Worm (Caenorhabditis elegans) whole organism, L1 larva: Measurements from ENCODE around the gene lec-9.
A peak's percentile ranks its signal among the peaks of the same experiment; 100 is the strongest.

Experiments used
- C16A3.4 ChIP-seq: fragments of 150-350 bp; optimal IDR thresholded peaks from 2 replicates; lab custom pipeline; 2014; ENCODE audit warnings: missing biosample characterization, missing genetic modification characterization
- F16B12.6 ChIP-seq: fragments of 150-350 bp; optimal IDR thresholded peaks from 2 replicates; lab custom pipeline; 2014; ENCODE audit warnings: missing biosample characterization, missing genetic modification characterization
- Y116A8C.19 ChIP-seq: sonication (generic microtip); optimal IDR thresholded peaks from 2 replicates; lab custom pipeline; 2016; ENCODE audit warnings: missing compliant biosample characterization, missing genetic modification characterization, borderline replicate concordance
- alr-1 ChIP-seq: fragments of 200-800 bp; sonication (Bioruptor generic); optimal IDR thresholded peaks from 2 replicates; lab custom pipeline; 2018; ENCODE audit warnings: borderline replicate concordance, mild to moderate bottlenecking, missing genetic modification characterization, missing compliant biosample characterization
- aly-2 ChIP-seq: fragments of 150-350 bp; optimal IDR thresholded peaks from 2 replicates; lab custom pipeline; 2014; ENCODE audit warnings: missing biosample characterization, missing genetic modification characterization
- ama-1 ChIP-seq: fragments of 150-350 bp; optimal IDR thresholded peaks from 2 replicates; lab custom pipeline; 2014
- blmp-1 ChIP-seq: fragments of 150-350 bp; optimal IDR thresholded peaks from 2 replicates; lab custom pipeline; 2014; ENCODE audit warnings: missing biosample characterization, missing genetic modification characterization
- ceh-8 ChIP-seq: fragments of 200-800 bp; sonication (Bioruptor generic); optimal IDR thresholded peaks from 2 replicates; lab custom pipeline; 2018; ENCODE audit warnings: mild to moderate bottlenecking, missing genetic modification characterization, moderate library complexity, missing compliant biosample characterization
- ceh-82 ChIP-seq, 3 experiments: fragments of 150-350 bp in 1 of 3; sonication (generic microtip) in 2 of 3; optimal IDR thresholded peaks; 2 replicates each; lab custom pipeline; 2014 to 2017; ENCODE audit warnings: missing biosample characterization in 3 of 3, missing genetic modification characterization in 3 of 3
- ceh-88 ChIP-seq: fragments of 200-800 bp; sonication (Bioruptor generic); IDR thresholded peaks from 2 replicates; pipeline ENCODE4 v1.3.6; 2022; ENCODE audit warnings: missing genetic modification characterization, missing compliant biosample characterization
- ceh-90 ChIP-seq: sonication (generic microtip); optimal IDR thresholded peaks from 2 replicates; lab custom pipeline; 2016; ENCODE audit warnings: missing genetic modification characterization, missing compliant biosample characterization
- dpl-1 ChIP-seq, 3 experiments: fragments of 150-350 bp in 2 of 3; sonication (generic microtip) in 1 of 3; optimal IDR thresholded peaks; 2 replicates each; lab custom pipeline; 2014 to 2017; ENCODE audit warnings: missing biosample characterization in 3 of 3, missing genetic modification characterization in 3 of 3, missing genetic modification reagents in 3 of 3
- dsc-1 ChIP-seq: sonication (generic microtip); optimal IDR thresholded peaks from 2 replicates; lab custom pipeline; 2016; ENCODE audit warnings: mild to moderate bottlenecking, missing genetic modification characterization, missing compliant biosample characterization
- elt-2 ChIP-seq: sonication (generic microtip); optimal IDR thresholded peaks from 2 replicates; lab custom pipeline; 2016; ENCODE audit warnings: missing genetic modification characterization, mild to moderate bottlenecking, inconsistent platforms, missing compliant biosample characterization, missing genetic modification reagents
- elt-3 ChIP-seq, 6 experiments: fragments of 150-350 bp in 1 of 6; sonication (generic microtip); optimal IDR thresholded peaks; 2 replicates each; lab custom pipeline; 2017 to 2018; ENCODE audit warnings: missing biosample characterization in 6 of 6, missing genetic modification characterization in 6 of 6, inconsistent platforms in 1 of 6
- fkh-10 ChIP-seq: sonication (generic microtip); optimal IDR thresholded peaks from 2 replicates; lab custom pipeline; 2017; ENCODE audit warnings: missing biosample characterization, missing genetic modification reagents, missing genetic modification characterization
- fkh-4 ChIP-seq: sonication (generic microtip); optimal IDR thresholded peaks from 2 replicates; lab custom pipeline; 2016; ENCODE audit warnings: missing compliant biosample characterization, missing genetic modification characterization, borderline replicate concordance
- fos-1 ChIP-seq: fragments of 150-350 bp; optimal IDR thresholded peaks from 2 replicates; lab custom pipeline; 2014; ENCODE audit warnings: missing biosample characterization, missing genetic modification characterization
- grh-1 ChIP-seq: fragments of 200-800 bp; sonication (Bioruptor generic); IDR thresholded peaks from 2 replicates; pipeline ENCODE4 v1.3.6; 2022; ENCODE audit warnings: missing genetic modification reagents, missing genetic modification characterization, missing compliant biosample characterization
- hlh-17 ChIP-seq: fragments of 200-800 bp; sonication (Bioruptor generic); optimal IDR thresholded peaks from 2 replicates; lab custom pipeline; 2018; ENCODE audit warnings: missing genetic modification characterization, mild to moderate bottlenecking, missing compliant biosample characterization, moderate library complexity, borderline replicate concordance
- hlh-4 ChIP-seq: sonication (generic microtip); optimal IDR thresholded peaks from 2 replicates; lab custom pipeline; 2016; ENCODE audit warnings: mild to moderate bottlenecking, missing genetic modification characterization, missing compliant biosample characterization
- hpl-2 ChIP-seq: fragments of 150-350 bp; optimal IDR thresholded peaks from 2 replicates; lab custom pipeline; 2014; ENCODE audit warnings: missing biosample characterization, missing genetic modification reagents, missing genetic modification characterization
- isw-1 ChIP-seq: fragments of 200-800 bp; sonication (Bioruptor generic); IDR thresholded peaks from 2 replicates; pipeline ENCODE4 v1.3.6; 2022; ENCODE audit warnings: missing genetic modification characterization, missing compliant biosample characterization
- jun-1 ChIP-seq: fragments of 150-350 bp; optimal IDR thresholded peaks from 2 replicates; lab custom pipeline; 2014; ENCODE audit warnings: missing biosample characterization, missing genetic modification reagents, missing genetic modification characterization
- lin-13 ChIP-seq: fragments of 150-350 bp; optimal IDR thresholded peaks from 2 replicates; lab custom pipeline; 2014; ENCODE audit warnings: missing biosample characterization, missing genetic modification reagents, missing genetic modification characterization
- lin-14 ChIP-seq: fragments of 200-800 bp; sonication (Bioruptor generic); optimal IDR thresholded peaks from 2 replicates; lab custom pipeline; 2018; ENCODE audit warnings: mild to moderate bottlenecking, missing genetic modification characterization, moderate library complexity, missing compliant biosample characterization
- lin-35 ChIP-seq, 2 experiments: fragments of 150-350 bp; optimal IDR thresholded peaks; 2 replicates each; lab custom pipeline; 2014; ENCODE audit warnings: missing biosample characterization in 2 of 2, missing genetic modification characterization in 2 of 2, missing genetic modification reagents in 2 of 2
- lsy-2 ChIP-seq, 2 experiments: fragments of 150-350 bp; optimal IDR thresholded peaks; 2 replicates each; lab custom pipeline; 2014; ENCODE audit warnings: missing biosample characterization in 2 of 2, missing genetic modification characterization in 2 of 2
- mdl-1 ChIP-seq, 2 experiments: fragments of 150-350 bp; optimal IDR thresholded peaks; 2 replicates each; lab custom pipeline; 2014 to 2017; ENCODE audit warnings: missing biosample characterization in 2 of 2, missing genetic modification characterization in 2 of 2, inconsistent platforms in 1 of 2
- mef-2 ChIP-seq: fragments of 150-350 bp; optimal IDR thresholded peaks from 2 replicates; lab custom pipeline; 2014; ENCODE audit warnings: missing biosample characterization, missing genetic modification characterization
- mep-1 ChIP-seq: fragments of 150-350 bp; optimal IDR thresholded peaks from 2 replicates; lab custom pipeline; 2014; ENCODE audit warnings: missing biosample characterization, missing genetic modification characterization
- nhr-11 ChIP-seq: fragments of 150-350 bp; optimal IDR thresholded peaks from 2 replicates; lab custom pipeline; 2014; ENCODE audit warnings: missing biosample characterization, missing genetic modification characterization
- nhr-19 ChIP-seq: fragments of 200-800 bp; sonication (Bioruptor generic); conservative IDR thresholded peaks from 2 replicates; pipeline ENCODE4 v1.3.6; 2022; ENCODE audit warnings: missing genetic modification characterization, missing compliant biosample characterization
- nhr-237 ChIP-seq: fragments of 150-350 bp; optimal IDR thresholded peaks from 2 replicates; lab custom pipeline; 2014; ENCODE audit warnings: missing biosample characterization, missing genetic modification characterization
- nhr-71 ChIP-seq: sonication (generic microtip); optimal IDR thresholded peaks from 2 replicates; lab custom pipeline; 2016; ENCODE audit warnings: mild to moderate bottlenecking, missing genetic modification characterization, moderate library complexity, missing compliant biosample characterization
- nhr-76 ChIP-seq: sonication (generic microtip); optimal IDR thresholded peaks from 2 replicates; lab custom pipeline; 2017; ENCODE audit warnings: missing biosample characterization, missing genetic modification characterization
- nhr-77 ChIP-seq: fragments of 150-350 bp; optimal IDR thresholded peaks from 2 replicates; lab custom pipeline; 2014; ENCODE audit warnings: missing biosample characterization, missing genetic modification characterization
- nhr-90 ChIP-seq: sonication (generic microtip); optimal IDR thresholded peaks from 2 replicates; lab custom pipeline; 2016; ENCODE audit warnings: mild to moderate bottlenecking, missing genetic modification characterization, missing compliant biosample characterization; ENCODE audit not compliant: poor library complexity
- pax-3 ChIP-seq: fragments of 200-800 bp; sonication (Bioruptor generic); optimal IDR thresholded peaks from 2 replicates; lab custom pipeline; 2018; ENCODE audit warnings: mild to moderate bottlenecking, missing genetic modification characterization, moderate library complexity, missing compliant biosample characterization
- rnt-1 ChIP-seq: sonication (generic microtip); optimal IDR thresholded peaks from 2 replicates; lab custom pipeline; 2016; ENCODE audit warnings: mild to moderate bottlenecking, missing genetic modification characterization, moderate library complexity, missing compliant biosample characterization
- skn-1 ChIP-seq: fragments of 150-350 bp; optimal IDR thresholded peaks from 2 replicates; lab custom pipeline; 2014; ENCODE audit warnings: missing biosample characterization, missing genetic modification characterization
- snpc-4 ChIP-seq: fragments of 150-350 bp; optimal IDR thresholded peaks from 2 replicates; lab custom pipeline; 2014; ENCODE audit warnings: missing biosample characterization, missing genetic modification characterization
- snu-23 ChIP-seq: sonication (generic microtip); optimal IDR thresholded peaks from 2 replicates; lab custom pipeline; 2016; ENCODE audit warnings: missing genetic modification characterization, missing compliant biosample characterization
- sptf-1 ChIP-seq: fragments of 150-350 bp; optimal IDR thresholded peaks from 2 replicates; lab custom pipeline; 2014; ENCODE audit warnings: missing biosample characterization, missing genetic modification characterization
- sup-37 ChIP-seq: fragments of 200-800 bp; sonication (Bioruptor generic); optimal IDR thresholded peaks from 2 replicates; lab custom pipeline; 2018; ENCODE audit warnings: mild to moderate bottlenecking, missing genetic modification characterization, missing compliant biosample characterization
- tbx-2 ChIP-seq: sonication (generic microtip); optimal IDR thresholded peaks from 2 replicates; lab custom pipeline; 2016; ENCODE audit warnings: missing genetic modification characterization, missing compliant biosample characterization
- tlp-1 ChIP-seq: fragments of 150-350 bp; optimal IDR thresholded peaks from 2 replicates; lab custom pipeline; 2014; ENCODE audit warnings: missing biosample characterization, missing genetic modification characterization
- unc-130 ChIP-seq: fragments of 150-350 bp; optimal IDR thresholded peaks from 2 replicates; lab custom pipeline; 2017; ENCODE audit warnings: missing biosample characterization, missing genetic modification characterization, inconsistent platforms
- unc-30 ChIP-seq: sonication (generic microtip); optimal IDR thresholded peaks from 2 replicates; lab custom pipeline; 2017; ENCODE audit warnings: missing biosample characterization, missing genetic modification characterization
- unc-62 ChIP-seq: fragments of 150-350 bp; optimal IDR thresholded peaks from 2 replicates; lab custom pipeline; 2014; ENCODE audit warnings: missing biosample characterization, missing genetic modification reagents, missing genetic modification characterization
- unc-86 ChIP-seq: sonication (generic microtip); optimal IDR thresholded peaks from 2 replicates; lab custom pipeline; 2016; ENCODE audit warnings: missing genetic modification characterization, missing compliant biosample characterization
- unc-98 ChIP-seq: fragments of 200-800 bp; sonication (Bioruptor generic); IDR thresholded peaks from 2 replicates; pipeline ENCODE4 v1.3.6; 2022; ENCODE audit warnings: missing genetic modification characterization, missing compliant biosample characterization
- zag-1 ChIP-seq: fragments of 150-350 bp; optimal IDR thresholded peaks from 2 replicates; lab custom pipeline; 2014; ENCODE audit warnings: missing biosample characterization, missing genetic modification characterization
- ztf-4 ChIP-seq: fragments of 150-350 bp; optimal IDR thresholded peaks from 2 replicates; lab custom pipeline; 2014; ENCODE audit warnings: missing biosample characterization, missing genetic modification characterization

Gene lec-9

ce11 chrX:17636326-17636735 lies 36.0 kb downstream of the lec-9 start:
- TF ChIP-seq unc-98 (GFP tag; lab: Robert Waterston, UW) (no peak), F16B12.6 (no peak), mep-1 (tag; lab: Kevin White, UChicago) (peak; percentile 30), alr-1 (no peak), blmp-1 (peak; percentile 29), hpl-2 (GFP tag; lab: Kevin White, UChicago) (no peak), ama-1 (lab: Kevin White, UChicago) (no peak), fkh-10 (GFP tag; lab: Kevin White, UChicago) (no peak), fkh-4 (tag; lab: Kevin White, UChicago) (no peak), Y116A8C.19 (tag; lab: Kevin White, UChicago) (no peak), skn-1 (tag; lab: Kevin White, UChicago) (no peak), ceh-82 (tag; optimal IDR thresholded peaks at IDR 0.05; lab: Kevin White, UChicago) (no peak), lin-14 (peak; percentile 85), sup-37 (GFP tag; lab: Kevin White, UChicago) (no peak), nhr-71 (tag; lab: Kevin White, UChicago) (peak; percentile 83), lsy-2 (tag; optimal IDR thresholded peaks at IDR 0.05; lab: Kevin White, UChicago) (peak in 1 of 2 experiments; percentile 37), zag-1 (tag; lab: Kevin White, UChicago) (no peak), ztf-4 (tag; lab: Kevin White, UChicago) (no peak), snu-23 (GFP tag; lab: Kevin White, UChicago) (peak; percentile 60), sptf-1 (tag; lab: Kevin White, UChicago) (no peak), mef-2 (no peak), fos-1 (tag; lab: Kevin White, UChicago) (no peak), tlp-1 (tag; lab: Kevin White, UChicago) (no peak), hlh-17 (no peak), rnt-1 (tag; lab: Kevin White, UChicago) (peak; percentile 62), nhr-90 (tag; lab: Kevin White, UChicago) (peak; percentile 51), isw-1 (no peak), dsc-1 (no peak), ceh-8 (no peak), tbx-2 (peak; percentile 48), nhr-76 (tag; lab: Kevin White, UChicago) (no peak), C16A3.4 (tag; lab: Kevin White, UChicago) (no peak), grh-1 (no peak), pax-3 (tag; lab: Kevin White, UChicago) (no peak), unc-130 (tag; lab: Kevin White, UChicago) (no peak), unc-62 (no peak), mdl-1 (tag; optimal IDR thresholded peaks at IDR 0.05; lab: Kevin White, UChicago) (peak in 1 of 2 experiments; percentile 64), dpl-1 (GFP tag; optimal IDR thresholded peaks at IDR 0.05; lab: Kevin White, UChicago) (no peak), nhr-237 (tag; lab: Kevin White, UChicago) (no peak), ceh-88 (GFP tag; lab: Robert Waterston, UW) (no peak), unc-86 (tag; lab: Kevin White, UChicago) (no peak), snpc-4 (tag; lab: Kevin White, UChicago) (no peak), lin-35 (GFP tag; optimal IDR thresholded peaks at IDR 0.05; lab: Kevin White, UChicago) (peak in 1 of 2 experiments; percentile 60), lin-13 (GFP tag; lab: Kevin White, UChicago) (no peak), unc-30 (tag; lab: Kevin White, UChicago) (no peak), nhr-19 (GFP tag; lab: Robert Waterston, UW) (peak; percentile 85), elt-2 (tag; lab: Kevin White, UChicago) (peak; percentile 45), hlh-4 (tag; lab: Kevin White, UChicago) (no peak), nhr-11 (tag; lab: Kevin White, UChicago) (no peak), ceh-90 (no peak), aly-2 (tag; lab: Kevin White, UChicago) (no peak), elt-3 (tag; optimal IDR thresholded peaks at IDR 0.05; lab: Kevin White, UChicago) (peak in 1 of 6 experiments; percentile 33), nhr-77 (tag; lab: Kevin White, UChicago) (no peak), jun-1 (no peak)
